Fruit fly (Drosophila melanogaster): Measurements from ENCODE around the gene CG8064.

The CG8064 gene

DNA sequence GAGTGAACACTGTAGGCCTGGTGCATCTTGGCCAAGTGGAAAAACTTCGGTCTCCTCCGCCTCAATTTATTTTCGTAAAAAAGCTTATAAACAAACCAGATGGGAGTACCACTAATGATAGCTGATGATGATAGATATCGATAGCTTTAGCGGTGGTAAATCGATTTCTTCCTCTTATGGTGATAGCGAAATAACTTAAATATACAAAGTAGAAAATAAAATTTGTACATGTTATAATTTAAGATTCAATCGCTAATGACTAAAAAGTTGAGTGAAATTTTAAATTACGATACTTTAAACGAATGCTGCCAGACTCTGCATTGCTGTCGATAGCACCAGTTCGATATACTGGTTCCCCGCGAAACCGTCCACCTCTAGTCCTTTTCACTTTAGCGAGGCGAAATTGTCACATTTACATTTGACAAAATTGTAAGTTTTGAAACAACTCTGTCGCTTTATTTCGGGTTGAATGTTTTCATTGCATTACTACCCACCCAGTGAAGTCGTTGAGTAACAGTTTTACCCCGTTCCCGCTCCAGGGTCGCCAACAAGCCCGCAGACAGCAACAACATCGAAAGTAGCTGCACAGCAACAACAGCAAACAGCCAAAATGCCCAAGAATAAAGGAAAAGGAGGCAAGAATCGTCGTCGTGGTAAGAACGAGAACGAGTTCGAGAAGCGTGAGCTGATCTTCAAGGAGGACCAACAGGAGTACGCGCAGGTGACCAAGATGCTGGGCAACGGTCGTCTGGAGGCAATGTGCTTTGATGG lies 8.9 kb upstream of the CG8064 start, which contains the start of the genes Vps39 and eIF1A (continued):
- TF ChIP-seq CG43689 (GFP tag; IDR thresholded peaks at IDR 0.05) (no peak), H2.0 (GFP tag; IDR thresholded peaks at IDR 0.05) (no peak), CG10267 (tag; optimal IDR thresholded peaks at IDR 0.05) (peak; percentile 46), CG11504 (tag; optimal IDR thresholded peaks at IDR 0.05) (no peak), dmrt11E (tag; optimal IDR thresholded peaks at IDR 0.05) (no peak), CG13775 (GFP tag; optimal IDR thresholded peaks at IDR 0.05) (peak; percentile 17), Nf-YC (tag; optimal IDR thresholded peaks at IDR 0.05) (peak; percentile 56), Fer2 (tag; optimal IDR thresholded peaks at IDR 0.05) (no peak), amos (GFP tag; IDR thresholded peaks at IDR 0.05; ENCODE audit: partially characterized antibody) (peak; percentile 82), cas (GFP tag; IDR thresholded peaks at IDR 0.05) (no peak), mirr (GFP tag; optimal IDR thresholded peaks at IDR 0.05) (no peak), CG1529 (GFP tag; optimal IDR thresholded peaks at IDR 0.05) (no peak), psq (GFP tag; optimal IDR thresholded peaks at IDR 0.05) (no peak), klu (GFP tag; IDR thresholded peaks at IDR 0.05) (no peak), CG6272 (GFP tag; IDR thresholded peaks at IDR 0.05) (peak; percentile 36; the same call in 1 of the 2 replicates), HLH3B (GFP tag; IDR thresholded peaks at IDR 0.05) (no peak; the same call in 1 of the 2 replicates), stwl (tag; optimal IDR thresholded peaks at IDR 0.05) (peak; percentile 60), abd-A (tag; optimal IDR thresholded peaks at IDR 0.05) (no peak), CG2202 (tag; optimal IDR thresholded peaks at IDR 0.05) (peak; percentile 17), grn (GFP tag; optimal IDR thresholded peaks at IDR 0.05) (no peak), CG9609 (GFP tag; optimal IDR thresholded peaks at IDR 0.05) (no peak), schlank (tag; optimal IDR thresholded peaks at IDR 0.05) (no peak), Ets65A (GFP tag) (peak; percentile 88), CG17361 (GFP tag; IDR thresholded peaks at IDR 0.05) (peak; percentile 46; the same call in 1 of the 3 replicates), CG32532 (GFP tag; IDR thresholded peaks at IDR 0.05) (0 out of 2 replicates have a peak, but pooled peaks have one; percentile 35), Tbp (GFP tag; optimal IDR thresholded peaks at IDR 0.05) (no peak), Sry-δ (GFP tag; optimal IDR thresholded peaks at IDR 0.05) (peak; percentile 95), croc (GFP tag; conservative IDR thresholded peaks at IDR 0.05) (no peak), cwo (GFP tag; optimal IDR thresholded peaks at IDR 0.05) (no peak), fd102C (GFP tag; optimal IDR thresholded peaks at IDR 0.05) (no peak), chm (GFP tag; IDR thresholded peaks at IDR 0.05) (no peak), MBD-R2 (GFP tag; IDR thresholded peaks at IDR 0.05) (peak; percentile 69), MTF-1 (GFP tag; optimal IDR thresholded peaks at IDR 0.05; ENCODE audit: borderline replicate concordance) (no peak), jumu (GFP tag; optimal IDR thresholded peaks at IDR 0.05) (no peak), CG16779 (GFP tag; IDR thresholded peaks at IDR 0.05) (no peak), CG13894 (tag; optimal IDR thresholded peaks at IDR 0.05) (no peak), CG8290 (GFP tag; optimal IDR thresholded peaks at IDR 0.05) (peak; percentile 62), CG8290 (tag; optimal IDR thresholded peaks at IDR 0.05) (no peak), CG14014 (GFP tag; IDR thresholded peaks at IDR 0.05) (no peak), CG16813 (GFP tag; IDR thresholded peaks at IDR 0.05; ENCODE audit: partially characterized antibody) (peak; percentile 91), lola (GFP tag; optimal IDR thresholded peaks at IDR 0.05) (peak in 1 of 3 experiments; percentile 24), CG31365 (tag; optimal IDR thresholded peaks at IDR 0.05) (peak; percentile 16), so (GFP tag; IDR thresholded peaks at IDR 0.05) (0 out of 3 replicates have a peak, but pooled peaks have one; percentile 14), CG7987 (GFP tag; optimal IDR thresholded peaks at IDR 0.05) (no peak), mam (GFP tag; optimal IDR thresholded peaks at IDR 0.05) (peak; percentile 47), CG6791 (GFP tag; IDR thresholded peaks at IDR 0.05; ENCODE audit: partially characterized antibody) (peak; percentile 74; the same call in 2 of the 3 replicates), Rfx (GFP tag; IDR thresholded peaks at IDR 0.05) (peak; percentile 30; the same call in 1 of the 2 replicates), CG8089 (GFP tag; optimal IDR thresholded peaks at IDR 0.05) (no peak), pho (GFP tag; optimal IDR thresholded peaks at IDR 0.05) (peak; percentile 64), CG3995 (GFP tag; optimal IDR thresholded peaks at IDR 0.05) (peak; percentile 53)

Data from whole organism, embryonic.